Fruit fly (Drosophila melanogaster) whole organism, embryonic: ENCODE data around the gene Slimp.

Experiments used
- Atf-2 ChIP-seq: fragments of 200-800 bp; sonication (Bioruptor generic); optimal IDR thresholded peaks from 2 replicates; lab custom pipeline; 2016; ENCODE audit warnings: missing biosample characterization, missing genetic modification characterization
- CG10274 ChIP-seq: fragments of 200-800 bp; sonication (Bioruptor generic); optimal IDR thresholded peaks from 3 replicates; lab custom pipeline; 2017; ENCODE audit warnings: missing biosample characterization, mild to moderate bottlenecking, missing genetic modification characterization
- CG11504 ChIP-seq: fragments of 200-800 bp; sonication (Bioruptor generic); optimal IDR thresholded peaks from 3 replicates; lab custom pipeline; 2019; ENCODE audit warnings: missing biosample characterization, mild to moderate bottlenecking, missing genetic modification characterization, moderate library complexity
- CG12104 ChIP-seq: fragments of 200-800 bp; sonication (Bioruptor generic); optimal IDR thresholded peaks from 3 replicates; lab custom pipeline; 2016; ENCODE audit warnings: missing biosample characterization, missing genetic modification characterization
- CG12659 ChIP-seq: fragments of 200-800 bp; sonication (Bioruptor generic); optimal IDR thresholded peaks from 3 replicates; lab custom pipeline; 2017; ENCODE audit warnings: mild to moderate bottlenecking, missing biosample characterization, missing genetic modification reagents, missing genetic modification characterization
- CG12769 ChIP-seq: fragments of 200-800 bp; sonication (Bioruptor generic); optimal IDR thresholded peaks from 2 replicates; lab custom pipeline; 2019; ENCODE audit warnings: missing biosample characterization, mild to moderate bottlenecking, missing genetic modification characterization, moderate library complexity
- CG14667 ChIP-seq: fragments of 200-800 bp; sonication (Bioruptor generic); IDR thresholded peaks from 2 replicates; pipeline ENCODE4 v1.3.6; 2022; ENCODE audit warnings: missing biosample characterization, missing genetic modification characterization
- CG15696 ChIP-seq: fragments of 200-800 bp; sonication (Bioruptor generic); optimal IDR thresholded peaks from 2 replicates; lab custom pipeline; 2019; ENCODE audit warnings: missing biosample characterization, mild to moderate bottlenecking, missing genetic modification characterization, moderate library complexity
- CG16815 ChIP-seq: fragments of 200-800 bp; sonication (Bioruptor generic); optimal IDR thresholded peaks from 3 replicates; lab custom pipeline; 2017; ENCODE audit warnings: missing biosample characterization, mild to moderate bottlenecking, missing genetic modification characterization
- CG16863 ChIP-seq: fragments of 200-800 bp; sonication (Bioruptor generic); optimal IDR thresholded peaks from 3 replicates; lab custom pipeline; 2016; ENCODE audit warnings: missing biosample characterization, missing genetic modification characterization
- CG18011 ChIP-seq: fragments of 200-800 bp; sonication (Bioruptor generic); optimal IDR thresholded peaks from 2 replicates; lab custom pipeline; 2017; ENCODE audit warnings: missing biosample characterization, missing genetic modification characterization, mild to moderate bottlenecking, moderate library complexity, missing genotype
- CG2120 ChIP-seq: fragments of 200-800 bp; sonication (Bioruptor generic); optimal IDR thresholded peaks from 3 replicates; lab custom pipeline; 2016; ENCODE audit warnings: missing biosample characterization, missing genetic modification characterization
- CG2129 ChIP-seq: fragments of 200-800 bp; sonication (Bioruptor generic); IDR thresholded peaks from 2 replicates; pipeline ENCODE4 v1.3.6; 2022; ENCODE audit warnings: missing biosample characterization, missing genetic modification characterization; ENCODE audit not compliant: partially characterized antibody
- CG2678 ChIP-seq: fragments of 200-800 bp; sonication (Bioruptor generic); optimal IDR thresholded peaks from 3 replicates; lab custom pipeline; 2019; ENCODE audit warnings: missing biosample characterization, mild to moderate bottlenecking, missing genetic modification characterization, moderate library complexity
- CG31441 ChIP-seq: fragments of 200-800 bp; sonication (Bioruptor generic); IDR thresholded peaks from 2 replicates; pipeline ENCODE4 v1.3.6; 2022; ENCODE audit warnings: missing biosample characterization, missing genetic modification characterization
- CG32532 ChIP-seq: fragments of 200-800 bp; sonication (Bioruptor generic); IDR thresholded peaks from 2 replicates; pipeline ENCODE4 v1.3.6; 2022; ENCODE audit warnings: missing biosample characterization, missing genetic modification characterization
- CG3281 ChIP-seq: fragments of 200-800 bp; sonication (Bioruptor generic); optimal IDR thresholded peaks from 3 replicates; lab custom pipeline; 2017; ENCODE audit warnings: missing biosample characterization, mild to moderate bottlenecking, missing genetic modification characterization
- CG34376 ChIP-seq: fragments of 200-800 bp; sonication (Bioruptor generic); optimal IDR thresholded peaks from 2 replicates; lab custom pipeline; 2018; ENCODE audit warnings: missing biosample characterization, mild to moderate bottlenecking, missing genetic modification characterization
- CG3838 ChIP-seq: fragments of 200-800 bp; sonication (Bioruptor generic); optimal IDR thresholded peaks from 3 replicates; lab custom pipeline; 2016; ENCODE audit warnings: missing biosample characterization, missing genetic modification characterization
- CG6689 ChIP-seq: fragments of 200-800 bp; sonication (Bioruptor generic); IDR thresholded peaks from 2 replicates; pipeline ENCODE4 v1.3.6; 2022; ENCODE audit warnings: missing biosample characterization, missing genetic modification characterization
- CG8089 ChIP-seq: fragments of 200-800 bp; sonication (Bioruptor generic); optimal IDR thresholded peaks from 3 replicates; lab custom pipeline; 2016; ENCODE audit warnings: missing biosample characterization, missing genetic modification characterization
- CG8944 ChIP-seq: fragments of 200-800 bp; sonication (Bioruptor generic); optimal IDR thresholded peaks from 3 replicates; lab custom pipeline; 2016; ENCODE audit warnings: missing biosample characterization, missing genetic modification characterization
- CG9609 ChIP-seq: fragments of 200-800 bp; sonication (Bioruptor generic); optimal IDR thresholded peaks from 3 replicates; lab custom pipeline; 2016; ENCODE audit warnings: missing biosample characterization, missing genetic modification characterization
- CHES-1-like ChIP-seq: fragments of 200-800 bp; sonication (Bioruptor generic); optimal IDR thresholded peaks from 2 replicates; lab custom pipeline; 2016; ENCODE audit warnings: missing biosample characterization, missing genetic modification characterization
- CoRest ChIP-seq: fragments of 200-800 bp; sonication (Bioruptor generic); optimal IDR thresholded peaks from 3 replicates; lab custom pipeline; 2018; ENCODE audit warnings: missing biosample characterization, mild to moderate bottlenecking, missing genetic modification characterization, moderate library complexity
- Dek ChIP-seq: fragments of 200-800 bp; sonication (Bioruptor generic); optimal IDR thresholded peaks from 3 replicates; lab custom pipeline; 2019; ENCODE audit warnings: missing biosample characterization, mild to moderate bottlenecking, missing genetic modification characterization, moderate library complexity
- Doc3 ChIP-seq: fragments of 200-800 bp; sonication (Bioruptor generic); IDR thresholded peaks from 3 replicates; pipeline ENCODE4 v1.3.6; 2022; ENCODE audit warnings: missing biosample characterization, missing genetic modification characterization; ENCODE audit not compliant: partially characterized antibody
- E2f1 ChIP-seq: fragments of 200-800 bp; sonication (Bioruptor generic); IDR thresholded peaks from 2 replicates; pipeline ENCODE4 v1.3.6; 2022; ENCODE audit warnings: missing biosample characterization, missing genetic modification characterization
- Fer3 ChIP-seq: fragments of 200-800 bp; sonication (Bioruptor generic); optimal IDR thresholded peaks from 2 replicates; lab custom pipeline; 2018; ENCODE audit warnings: missing biosample characterization, mild to moderate bottlenecking, missing genetic modification characterization, moderate library complexity
- HLHmδ ChIP-seq: fragments of 200-800 bp; sonication (Bioruptor generic); optimal IDR thresholded peaks from 2 replicates; lab custom pipeline; 2018; ENCODE audit warnings: missing biosample characterization, mild to moderate bottlenecking, missing genetic modification characterization, moderate library complexity
- Meics ChIP-seq: fragments of 200-800 bp; sonication (Bioruptor generic); optimal IDR thresholded peaks from 2 replicates; lab custom pipeline; 2017; ENCODE audit warnings: missing biosample characterization, mild to moderate bottlenecking, missing genetic modification characterization
- NK7.1 ChIP-seq: fragments of 200-800 bp; sonication (Bioruptor generic); optimal IDR thresholded peaks from 3 replicates; lab custom pipeline; 2016; ENCODE audit warnings: missing biosample characterization, missing genetic modification characterization
- Ravus ChIP-seq: fragments of 200-800 bp; sonication (Bioruptor generic); IDR thresholded peaks from 2 replicates; pipeline ENCODE4 v1.3.6; 2022; ENCODE audit warnings: missing biosample characterization, missing genetic modification characterization
- Sin3A ChIP-seq: fragments of >200 bp; optimal IDR thresholded peaks from 2 replicates; lab custom pipeline; 2018
- Sry-β ChIP-seq: fragments of 200-800 bp; sonication (Bioruptor generic); optimal IDR thresholded peaks from 2 replicates; lab custom pipeline; 2018; ENCODE audit warnings: missing biosample characterization, mild to moderate bottlenecking, missing genetic modification characterization, moderate library complexity
- Taf1 ChIP-seq: fragments of 200-800 bp; sonication (Bioruptor generic); IDR thresholded peaks from 2 replicates; pipeline ENCODE4 v1.3.6; 2022; ENCODE audit warnings: missing biosample characterization, missing genetic modification characterization
- bab2 ChIP-seq: fragments of 200-800 bp; sonication (Bioruptor generic); optimal IDR thresholded peaks from 2 replicates; lab custom pipeline; 2016; ENCODE audit warnings: missing biosample characterization, missing genetic modification characterization
- ci ChIP-seq: fragments of 200-800 bp; sonication (Bioruptor generic); IDR thresholded peaks from 3 replicates; pipeline ENCODE4 v1.3.6; 2022; ENCODE audit warnings: missing biosample characterization, missing genetic modification characterization
- crol ChIP-seq: fragments of 200-800 bp; sonication (Bioruptor generic); IDR thresholded peaks from 2 replicates; pipeline ENCODE4 v1.3.6; 2022; ENCODE audit warnings: missing biosample characterization, missing genetic modification characterization
- dimm ChIP-seq: fragments of 200-800 bp; sonication (Bioruptor generic); IDR thresholded peaks from 2 replicates; pipeline ENCODE4 v1.3.6; 2022; ENCODE audit warnings: missing biosample characterization, missing genetic modification characterization
- fd64A ChIP-seq: fragments of 200-800 bp; sonication (Bioruptor generic); optimal IDR thresholded peaks from 3 replicates; lab custom pipeline; 2018; ENCODE audit warnings: missing biosample characterization, mild to moderate bottlenecking, missing genetic modification characterization
- fru ChIP-seq: fragments of >200 bp; optimal IDR thresholded peaks from 2 replicates; lab custom pipeline; 2017
- lmd ChIP-seq: fragments of 200-800 bp; sonication (Bioruptor generic); IDR thresholded peaks from 2 replicates; pipeline ENCODE4 v1.3.6; 2022; ENCODE audit warnings: missing biosample characterization, missing genetic modification characterization
- phol ChIP-seq: fragments of 200-800 bp; sonication (Bioruptor generic); optimal IDR thresholded peaks from 3 replicates; lab custom pipeline; 2018; ENCODE audit warnings: missing biosample characterization, mild to moderate bottlenecking, missing genetic modification characterization, moderate library complexity
- pros ChIP-seq: fragments of 200-800 bp; sonication (Bioruptor generic); optimal IDR thresholded peaks from 3 replicates; lab custom pipeline; 2019; ENCODE audit warnings: missing biosample characterization, mild to moderate bottlenecking, missing genetic modification characterization, moderate library complexity
- row ChIP-seq: fragments of 200-800 bp; sonication (Bioruptor generic); IDR thresholded peaks from 3 replicates; pipeline ENCODE4 v1.3.6; 2022; ENCODE audit warnings: missing biosample characterization, missing genetic modification characterization
- slp2 ChIP-seq: fragments of 200-800 bp; sonication (Bioruptor generic); optimal IDR thresholded peaks from 2 replicates; lab custom pipeline; 2016; ENCODE audit warnings: missing biosample characterization, missing genetic modification characterization
- so ChIP-seq: fragments of 200-800 bp; sonication (Bioruptor generic); IDR thresholded peaks from 3 replicates; pipeline ENCODE4 v1.3.6; 2022; ENCODE audit warnings: missing biosample characterization, missing genetic modification characterization
- ssp ChIP-seq: fragments of 200-800 bp; sonication (Bioruptor generic); IDR thresholded peaks from 2 replicates; pipeline ENCODE4 v1.3.6; 2022; ENCODE audit warnings: missing biosample characterization, missing genetic modification characterization
- tna ChIP-seq: fragments of 200-800 bp; sonication (Bioruptor generic); IDR thresholded peaks from 2 replicates; pipeline ENCODE4 v1.3.6; 2022; ENCODE audit warnings: missing biosample characterization, missing genetic modification characterization; ENCODE audit not compliant: partially characterized antibody
- trem ChIP-seq: fragments of 200-800 bp; optimal IDR thresholded peaks from 3 replicates; lab custom pipeline; 2019; ENCODE audit warnings: missing biosample characterization, mild to moderate bottlenecking, missing genetic modification characterization, moderate library complexity
- wek ChIP-seq: fragments of 200-800 bp; sonication (Bioruptor generic); optimal IDR thresholded peaks from 3 replicates; lab custom pipeline; 2018; ENCODE audit warnings: missing biosample characterization, mild to moderate bottlenecking, missing genetic modification characterization, moderate library complexity

Slimp gene

dm6 chr3R:24100717-24101116 is 48.0 kb downstream of the Slimp start (continued):
- no peak for TF ChIP-seq CG3838 (GFP tag; lab: Kevin White, UChicago)
- no peak for TF ChIP-seq Meics (GFP tag; lab: Kevin White, UChicago)
- peak; percentile 8 for TF ChIP-seq Dek (tag; lab: Kevin White, UChicago)
- TF ChIP-seq CHES-1-like (GFP tag; lab: Kevin White, UChicago): no peak
- no peak for TF ChIP-seq CG8944 (GFP tag; lab: Kevin White, UChicago)
- no peak for TF ChIP-seq Taf1 (GFP tag; lab: Robert Waterston, UW)
- TF ChIP-seq CG16815 (GFP tag; lab: Kevin White, UChicago): no peak
- peak; percentile 35; the same call in 1 of the 3 replicates for TF ChIP-seq ci (GFP tag; lab: Robert Waterston, UW)
- peak; percentile 21 for TF ChIP-seq CoRest (tag; lab: Kevin White, UChicago)
- TF ChIP-seq HLHmδ (GFP tag; lab: Kevin White, UChicago): no peak
- TF ChIP-seq CG2120: peak; percentile 56
- TF ChIP-seq ssp (GFP tag; lab: Robert Waterston, UW): no peak
- 0 out of 2 replicates have a peak, but pooled peaks have one; percentile 12 for TF ChIP-seq crol (GFP tag; lab: Robert Waterston, UW)
- no peak for TF ChIP-seq Doc3 (GFP tag; lab: Robert Waterston, UW)
- no peak for TF ChIP-seq CG34376 (GFP tag; lab: Kevin White, UChicago)
- TF ChIP-seq E2f1: 0 out of 2 replicates have a peak, but pooled peaks have one; percentile 16
- TF ChIP-seq CG18011 (GFP tag; lab: Kevin White, UChicago): no peak
- no peak for TF ChIP-seq CG16863 (GFP tag; lab: Kevin White, UChicago)
- TF ChIP-seq Sry-β (GFP tag; lab: Kevin White, UChicago): no peak
- TF ChIP-seq so: 0 out of 3 replicates have a peak, but pooled peaks have one; percentile 37
- no peak for TF ChIP-seq NK7.1
- TF ChIP-seq CG14667 (GFP tag; lab: Robert Waterston, UW): 0 out of 2 replicates have a peak, but pooled peaks have one; percentile 15
- no peak for TF ChIP-seq trem (tag; lab: Kevin White, UChicago)
- no peak for TF ChIP-seq Atf-2
- no peak for TF ChIP-seq CG8089 (GFP tag; lab: Kevin White, UChicago)
- no peak for TF ChIP-seq CG15696 (tag; lab: Kevin White, UChicago)
- TF ChIP-seq CG3281: no peak
- no peak for TF ChIP-seq slp2 (GFP tag; lab: Kevin White, UChicago)
- TF ChIP-seq tna (GFP tag; lab: Robert Waterston, UW): no peak
- no peak for TF ChIP-seq CG10274 (GFP tag; lab: Kevin White, UChicago)
- TF ChIP-seq CG31441 (GFP tag; lab: Robert Waterston, UW): peak; percentile 14; the same call in 1 of the 2 replicates
- TF ChIP-seq dimm (GFP tag; lab: Robert Waterston, UW): no peak
- no peak for TF ChIP-seq wek (GFP tag; lab: Kevin White, UChicago)
- TF ChIP-seq CG32532 (GFP tag; lab: Robert Waterston, UW): peak; percentile 65
- TF ChIP-seq pros (GFP tag; lab: Kevin White, UChicago): no peak
- TF ChIP-seq CG6689: no peak
- TF ChIP-seq phol: no peak
- no peak for TF ChIP-seq CG2129 (GFP tag; lab: Robert Waterston, UW)
- TF ChIP-seq CG2678: peak; percentile 28
- TF ChIP-seq row (GFP tag; lab: Robert Waterston, UW): peak; percentile 69
- no peak for TF ChIP-seq fru (lab: Kevin White, UChicago)
- TF ChIP-seq lmd (GFP tag; lab: Robert Waterston, UW): peak; percentile 34; the same call in 1 of the 2 replicates
- no peak for TF ChIP-seq CG12659 (GFP tag; lab: Kevin White, UChicago)
- TF ChIP-seq fd64A (GFP tag; lab: Kevin White, UChicago): no peak
- peak; percentile 3 for TF ChIP-seq CG9609 (GFP tag; lab: Kevin White, UChicago)
- TF ChIP-seq Sin3A: no peak
- peak; percentile 31 for TF ChIP-seq CG12769 (tag; lab: Kevin White, UChicago)
- no peak for TF ChIP-seq Ravus (GFP tag; lab: Robert Waterston, UW)
- TF ChIP-seq Fer3 (tag; lab: Kevin White, UChicago): peak; percentile 3
- peak; percentile 0 for TF ChIP-seq bab2 (GFP tag; lab: Kevin White, UChicago)
- TF ChIP-seq CG11504 (tag; lab: Kevin White, UChicago): peak; percentile 36
- TF ChIP-seq CG12104: no peak
